Fruit fly (Drosophila melanogaster) whole organism, embryonic: ENCODE data around the gene CG4991.

ENCODE experiments used
- Bgb ChIP-seq: fragments of 200-800 bp; sonication (Bioruptor generic); IDR thresholded peaks from 2 replicates; pipeline ENCODE4 v1.3.6; 2022; ENCODE audit warnings: missing biosample characterization, missing genetic modification characterization; ENCODE audit not compliant: partially characterized antibody
- CG12104 ChIP-seq: fragments of 200-800 bp; sonication (Bioruptor generic); optimal IDR thresholded peaks from 3 replicates; lab custom pipeline; 2016; ENCODE audit warnings: missing biosample characterization, missing genetic modification characterization
- CG12155 ChIP-seq: fragments of 200-800 bp; sonication (Bioruptor generic); optimal IDR thresholded peaks from 3 replicates; lab custom pipeline; 2016; ENCODE audit warnings: missing biosample characterization, missing genetic modification characterization
- CG12769 ChIP-seq: fragments of 200-800 bp; sonication (Bioruptor generic); optimal IDR thresholded peaks from 2 replicates; lab custom pipeline; 2019; ENCODE audit warnings: missing biosample characterization, mild to moderate bottlenecking, missing genetic modification characterization, moderate library complexity
- CG13775 ChIP-seq: fragments of 200-800 bp; sonication (Bioruptor generic); optimal IDR thresholded peaks from 3 replicates; lab custom pipeline; 2017; ENCODE audit warnings: missing biosample characterization, mild to moderate bottlenecking, missing genetic modification characterization
- CG15696 ChIP-seq: fragments of 200-800 bp; sonication (Bioruptor generic); optimal IDR thresholded peaks from 2 replicates; lab custom pipeline; 2019; ENCODE audit warnings: missing biosample characterization, mild to moderate bottlenecking, missing genetic modification characterization, moderate library complexity
- CG16815 ChIP-seq: fragments of 200-800 bp; sonication (Bioruptor generic); optimal IDR thresholded peaks from 3 replicates; lab custom pipeline; 2017; ENCODE audit warnings: missing biosample characterization, mild to moderate bottlenecking, missing genetic modification characterization
- CG17361 ChIP-seq: fragments of 200-800 bp; sonication (Bioruptor generic); IDR thresholded peaks from 3 replicates; pipeline ENCODE4 v1.3.6; 2022; ENCODE audit warnings: missing biosample characterization, missing genetic modification characterization
- CG1832 ChIP-seq: fragments of 200-800 bp; sonication (Bioruptor generic); optimal IDR thresholded peaks from 2 replicates; lab custom pipeline; 2017; ENCODE audit warnings: missing biosample characterization, mild to moderate bottlenecking, missing genetic modification characterization, inconsistent platforms
- CG2116 ChIP-seq: fragments of 200-800 bp; sonication (Bioruptor generic); optimal IDR thresholded peaks from 3 replicates; lab custom pipeline; 2018; ENCODE audit warnings: missing biosample characterization, mild to moderate bottlenecking, missing genetic modification characterization
- CG2712 ChIP-seq: fragments of 200-800 bp; optimal IDR thresholded peaks from 3 replicates; lab custom pipeline; 2019; ENCODE audit warnings: missing biosample characterization, mild to moderate bottlenecking, missing genetic modification characterization, moderate library complexity
- CG32772 ChIP-seq: fragments of 200-800 bp; sonication (Bioruptor generic); IDR thresholded peaks from 2 replicates; pipeline ENCODE4 v1.3.6; 2022; ENCODE audit warnings: missing biosample characterization, missing genetic modification characterization
- CG3995 ChIP-seq: fragments of 200-800 bp; sonication (Bioruptor generic); optimal IDR thresholded peaks from 3 replicates; lab custom pipeline; 2016; ENCODE audit warnings: missing biosample characterization, missing genetic modification characterization
- CG4282 ChIP-seq: fragments of 200-800 bp; sonication (Bioruptor generic); optimal IDR thresholded peaks from 2 replicates; lab custom pipeline; 2016; ENCODE audit warnings: missing biosample characterization, missing genetic modification characterization
- CG5180 ChIP-seq: fragments of 200-800 bp; sonication (Bioruptor generic); optimal IDR thresholded peaks from 3 replicates; lab custom pipeline; 2017; ENCODE audit warnings: missing biosample characterization, missing genetic modification characterization, mild to moderate bottlenecking, moderate library complexity, missing genetic modification reagents
- CG7786 ChIP-seq: fragments of 200-800 bp; sonication (Bioruptor generic); optimal IDR thresholded peaks from 2 replicates; lab custom pipeline; 2016; ENCODE audit warnings: missing biosample characterization, missing genetic modification characterization
- CG8924 ChIP-seq: fragments of 200-800 bp; optimal IDR thresholded peaks from 3 replicates; lab custom pipeline; 2019; ENCODE audit warnings: missing biosample characterization, mild to moderate bottlenecking, missing genetic modification characterization, moderate library complexity
- CG8944 ChIP-seq: fragments of 200-800 bp; sonication (Bioruptor generic); optimal IDR thresholded peaks from 3 replicates; lab custom pipeline; 2016; ENCODE audit warnings: missing biosample characterization, missing genetic modification characterization
- Dfd ChIP-seq, 2 experiments: fragments of >200 bp; optimal IDR thresholded peaks; 2 replicates each; lab custom pipeline; 2017; ENCODE audit warnings: missing biosample characterization in 2 of 2, missing genetic modification characterization in 2 of 2
- Dll ChIP-seq: fragments of 200-800 bp; sonication (Bioruptor generic); IDR thresholded peaks from 4 replicates; pipeline ENCODE4 v1.3.6; 2022; ENCODE audit warnings: missing biosample characterization, missing genetic modification characterization; ENCODE audit not compliant: partially characterized antibody
- Dp ChIP-seq: fragments of 200-800 bp; sonication (Bioruptor generic); optimal IDR thresholded peaks from 2 replicates; lab custom pipeline; 2018; ENCODE audit warnings: missing biosample characterization, mild to moderate bottlenecking, missing genetic modification characterization, moderate library complexity
- Hmx ChIP-seq: fragments of 200-800 bp; sonication (Bioruptor generic); optimal IDR thresholded peaks from 2 replicates; lab custom pipeline; 2016; ENCODE audit warnings: missing biosample characterization, missing genetic modification characterization
- Lhr ChIP-seq: fragments of 200-800 bp; sonication (Bioruptor generic); optimal IDR thresholded peaks from 3 replicates; lab custom pipeline; 2017; ENCODE audit warnings: mild to moderate bottlenecking, missing biosample characterization, missing genetic modification reagents, missing genetic modification characterization
- MBD-R2 ChIP-seq: fragments of 200-800 bp; sonication (Bioruptor generic); IDR thresholded peaks from 2 replicates; pipeline ENCODE4 v1.3.6; 2022; ENCODE audit warnings: missing biosample characterization, missing genetic modification characterization
- NC2β ChIP-seq: fragments of 200-800 bp; sonication (Bioruptor generic); optimal IDR thresholded peaks from 2 replicates; lab custom pipeline; 2016; ENCODE audit warnings: missing biosample characterization, missing genetic modification characterization
- Neu2 ChIP-seq: fragments of 200-800 bp; sonication (Bioruptor generic); optimal IDR thresholded peaks from 3 replicates; lab custom pipeline; 2016; ENCODE audit warnings: missing biosample characterization, missing genetic modification characterization, borderline replicate concordance
- Nf-YC ChIP-seq: fragments of 200-800 bp; optimal IDR thresholded peaks from 3 replicates; lab custom pipeline; 2019; ENCODE audit warnings: missing biosample characterization, mild to moderate bottlenecking, missing genetic modification characterization, moderate library complexity
- Opbp ChIP-seq: fragments of 200-800 bp; sonication (Bioruptor generic); IDR thresholded peaks from 3 replicates; pipeline ENCODE4 v1.3.6; 2022; ENCODE audit warnings: missing biosample characterization, missing genetic modification characterization; ENCODE audit not compliant: partially characterized antibody
- Pdp1 ChIP-seq, 2 experiments: fragments of 200-800 bp; sonication (Bioruptor generic); optimal IDR thresholded peaks; 3 replicates each; lab custom pipeline; 2016; ENCODE audit warnings: missing biosample characterization in 2 of 2, missing genetic modification characterization in 2 of 2, mild to moderate bottlenecking in 1 of 2, moderate library complexity in 1 of 2
- Scr ChIP-seq: fragments of 200-800 bp; sonication (Bioruptor generic); IDR thresholded peaks from 2 replicates; pipeline ENCODE4 v1.3.6; 2022; ENCODE audit warnings: missing biosample characterization, missing genetic modification characterization; ENCODE audit not compliant: partially characterized antibody
- Sox100B ChIP-seq: fragments of 200-800 bp; sonication (Bioruptor generic); optimal IDR thresholded peaks from 3 replicates; lab custom pipeline; 2018; ENCODE audit warnings: missing biosample characterization, mild to moderate bottlenecking, missing genetic modification characterization
- TFAM ChIP-seq: fragments of 200-800 bp; sonication (Bioruptor generic); optimal IDR thresholded peaks from 2 replicates; lab custom pipeline; 2017; ENCODE audit warnings: missing biosample characterization, missing genetic modification characterization, inconsistent platforms
- Tbp ChIP-seq: fragments of >200 bp; optimal IDR thresholded peaks from 2 replicates; lab custom pipeline; 2018; ENCODE audit warnings: missing biosample characterization, missing genetic modification characterization
- bbx ChIP-seq: fragments of 200-800 bp; sonication (Bioruptor generic); IDR thresholded peaks from 2 replicates; pipeline ENCODE4 v1.3.6; 2022; ENCODE audit warnings: missing biosample characterization, missing genetic modification characterization; ENCODE audit not compliant: partially characterized antibody
- hbn ChIP-seq: fragments of 200-800 bp; sonication (Bioruptor generic); IDR thresholded peaks from 2 replicates; pipeline ENCODE4 v1.3.6; 2022; ENCODE audit warnings: missing biosample characterization, missing genetic modification characterization; ENCODE audit not compliant: partially characterized antibody
- kay ChIP-seq: fragments of 200-800 bp; sonication (Bioruptor generic); optimal IDR thresholded peaks from 2 replicates; lab custom pipeline; 2016; ENCODE audit warnings: missing biosample characterization, missing genetic modification characterization
- nerfin-1 ChIP-seq: fragments of 200-800 bp; sonication (Bioruptor generic); optimal IDR thresholded peaks from 3 replicates; lab custom pipeline; 2019; ENCODE audit warnings: missing biosample characterization, mild to moderate bottlenecking, missing genetic modification characterization, moderate library complexity
- pb ChIP-seq: fragments of 200-800 bp; sonication (Bioruptor generic); optimal IDR thresholded peaks from 3 replicates; lab custom pipeline; 2016; ENCODE audit warnings: missing biosample characterization, missing genetic modification characterization
- pum ChIP-seq: fragments of 200-800 bp; sonication (Bioruptor generic); optimal IDR thresholded peaks from 2 replicates; lab custom pipeline; 2016; ENCODE audit warnings: missing biosample characterization, missing genetic modification characterization
- row ChIP-seq: fragments of 200-800 bp; sonication (Bioruptor generic); IDR thresholded peaks from 3 replicates; pipeline ENCODE4 v1.3.6; 2022; ENCODE audit warnings: missing biosample characterization, missing genetic modification characterization
- stc ChIP-seq: fragments of 200-800 bp; sonication (Bioruptor generic); IDR thresholded peaks from 2 replicates; pipeline ENCODE4 v1.3.6; 2022; ENCODE audit warnings: missing biosample characterization, missing genetic modification characterization
- trem ChIP-seq: fragments of 200-800 bp; optimal IDR thresholded peaks from 3 replicates; lab custom pipeline; 2019; ENCODE audit warnings: missing biosample characterization, mild to moderate bottlenecking, missing genetic modification characterization, moderate library complexity
- zen2 ChIP-seq: fragments of 200-800 bp; sonication (Bioruptor generic); IDR thresholded peaks from 3 replicates; pipeline ENCODE4 v1.3.6; 2022; ENCODE audit warnings: missing biosample characterization, missing genetic modification characterization; ENCODE audit not compliant: partially characterized antibody

Gene CG4991

dm6 chrX:17078139-17078977, 13.3 kb upstream of the CG4991 start, which contains the start of gene CG4949 (continued):
- peak; percentile 82 for TF ChIP-seq Dll (GFP tag; lab: Robert Waterston, UW)
- peak; percentile 51 for TF ChIP-seq trem (tag; lab: Kevin White, UChicago)
- peak; percentile 86 for TF ChIP-seq hbn (GFP tag; lab: Robert Waterston, UW)
- TF ChIP-seq CG32772 (GFP tag; lab: Robert Waterston, UW) = 0 out of 2 replicates have a peak, but pooled peaks have one; percentile 16
- peak; percentile 14 for TF ChIP-seq CG8924 (tag; lab: Kevin White, UChicago)
- no peak for TF ChIP-seq CG7786 (GFP tag; lab: Kevin White, UChicago)
- TF ChIP-seq Opbp = peak; percentile 91
- TF ChIP-seq Tbp (GFP tag; lab: Kevin White, UChicago) = no peak
- TF ChIP-seq nerfin-1 (tag; lab: Kevin White, UChicago) = no peak
- TF ChIP-seq pum (GFP tag; lab: Kevin White, UChicago) = no peak
- no peak for TF ChIP-seq CG16815 (GFP tag; lab: Kevin White, UChicago)
- TF ChIP-seq Pdp1 (GFP tag; optimal IDR thresholded peaks at IDR 0.05; lab: Kevin White, UChicago) = peak in 1 of 2 experiments; percentile 46
- TF ChIP-seq CG3995 (GFP tag; lab: Kevin White, UChicago) = peak; percentile 76
- TF ChIP-seq CG12155 (GFP tag; lab: Kevin White, UChicago) = no peak
- TF ChIP-seq Hmx (GFP tag; lab: Kevin White, UChicago) = no peak
- no peak for TF ChIP-seq CG5180 (GFP tag; lab: Kevin White, UChicago)
- peak; percentile 5 for TF ChIP-seq CG12104 (GFP tag; lab: Kevin White, UChicago)
- TF ChIP-seq row (GFP tag; lab: Robert Waterston, UW) = peak; percentile 68
- TF ChIP-seq Bgb (GFP tag; lab: Robert Waterston, UW) = peak; percentile 91
- TF ChIP-seq Scr = peak; percentile 82
- TF ChIP-seq CG13775 = peak; percentile 26
- TF ChIP-seq Dp (GFP tag; lab: Kevin White, UChicago) = peak; percentile 29
- no peak for TF ChIP-seq CG1832 (GFP tag; lab: Kevin White, UChicago)
- peak; percentile 87 for TF ChIP-seq zen2
- peak; percentile 90 for TF ChIP-seq bbx
- no peak for TF ChIP-seq NC2β (GFP tag; lab: Kevin White, UChicago)
- peak; percentile 41 for TF ChIP-seq Sox100B
- peak; percentile 8 for TF ChIP-seq Nf-YC (tag; lab: Kevin White, UChicago)
- TF ChIP-seq TFAM = no peak
- TF ChIP-seq stc (GFP tag; lab: Robert Waterston, UW) = peak; percentile 32; the same call in 1 of the 2 replicates
- TF ChIP-seq Neu2 (GFP tag; lab: Kevin White, UChicago) = no peak
- TF ChIP-seq pb (GFP tag; lab: Kevin White, UChicago) = no peak
- peak; percentile 24 for TF ChIP-seq CG2116 (GFP tag; lab: Kevin White, UChicago)
- TF ChIP-seq CG17361 (GFP tag; lab: Robert Waterston, UW) = peak; percentile 69; the same call in 2 of the 3 replicates
- no peak for TF ChIP-seq CG15696
- no peak for TF ChIP-seq CG8944
- no peak for TF ChIP-seq kay
- TF ChIP-seq MBD-R2 (GFP tag; lab: Robert Waterston, UW) = peak; percentile 32; the same call in 1 of the 2 replicates
- TF ChIP-seq Dfd (GFP tag; optimal IDR thresholded peaks at IDR 0.05; lab: Kevin White, UChicago) = no peak
- no peak for TF ChIP-seq CG4282 (GFP tag; lab: Kevin White, UChicago)
- no peak for TF ChIP-seq Lhr (GFP tag; lab: Kevin White, UChicago)
- TF ChIP-seq CG2712 (tag; lab: Kevin White, UChicago) = peak; percentile 21
- no peak for TF ChIP-seq CG12769 (tag; lab: Kevin White, UChicago)
